Worm (Caenorhabditis elegans) whole organism, midembryonic: Measurements from ENCODE around the gene osm-9.
A peak's percentile ranks its signal among the peaks of the same experiment; 100 is the strongest.

Experiments
- T22C8.4 ChIP-seq: fragments of 200-800 bp; sonication (Bioruptor generic); IDR thresholded peaks from 2 replicates; pipeline ENCODE4 v1.3.6; 2022; ENCODE audit warnings: missing genetic modification characterization, missing compliant biosample characterization
- cog-1 ChIP-seq: sonication (generic microtip); optimal IDR thresholded peaks from 2 replicates; lab custom pipeline; 2016; ENCODE audit warnings: missing genetic modification characterization, missing compliant biosample characterization
- flt-1 ChIP-seq: fragments of 200-800 bp; sonication (Bioruptor generic); IDR thresholded peaks from 2 replicates; pipeline ENCODE4 v1.3.6; 2022; ENCODE audit warnings: missing genetic modification characterization, missing compliant biosample characterization
- klf-2 ChIP-seq: fragments of 200-800 bp; sonication (Bioruptor generic); conservative IDR thresholded peaks from 2 replicates; pipeline ENCODE4 v1.3.6; 2022; ENCODE audit warnings: missing genetic modification reagents, missing genetic modification characterization, missing compliant biosample characterization
- med-1 ChIP-seq: sonication (generic microtip); optimal IDR thresholded peaks from 2 replicates; lab custom pipeline; 2017; ENCODE audit warnings: missing genetic modification characterization, mild to moderate bottlenecking, missing compliant biosample characterization, antibody characterized with exemption, missing genetic modification reagents; ENCODE audit not compliant: insufficient read depth
- ref-1 ChIP-seq: fragments of 200-800 bp; sonication (Bioruptor generic); conservative IDR thresholded peaks from 2 replicates; pipeline ENCODE4 v1.3.6; 2022; ENCODE audit warnings: missing genetic modification reagents, missing genetic modification characterization, missing compliant biosample characterization
- ztf-29 ChIP-seq: fragments of 200-800 bp; sonication (Bioruptor generic); IDR thresholded peaks from 2 replicates; pipeline ENCODE4 v1.3.6; 2022; ENCODE audit warnings: missing genetic modification reagents, missing genetic modification characterization, missing compliant biosample characterization

DNA sequence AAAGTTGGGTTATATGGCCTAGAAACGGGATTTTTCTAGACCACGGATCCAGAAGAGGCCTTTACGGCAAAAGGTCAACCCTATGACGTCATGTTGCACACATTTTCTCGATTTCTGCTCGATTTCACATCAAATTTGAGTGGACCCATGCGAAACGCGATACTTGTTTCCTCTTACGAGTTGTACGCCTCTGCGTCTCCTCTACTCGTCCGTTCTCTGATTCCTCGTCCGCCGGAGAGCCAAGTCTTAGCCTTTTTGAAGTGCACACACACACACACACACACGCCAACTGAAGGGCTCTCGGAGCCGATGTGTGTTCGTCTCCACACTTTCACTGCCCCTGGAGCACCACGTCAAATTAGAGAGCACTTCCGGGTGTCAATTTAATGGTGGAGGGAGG lies 36.3 kb downstream of the osm-9 start:
- TF ChIP-seq cog-1, result peak; percentile 57
- no peak for TF ChIP-seq klf-2
- no peak for TF ChIP-seq T22C8.4
- TF ChIP-seq med-1 (GFP tag; lab: Kevin White, UChicago), result no peak
- TF ChIP-seq ref-1 (GFP tag; lab: Robert Waterston, UW), result no peak
- TF ChIP-seq flt-1 (GFP tag; lab: Robert Waterston, UW), result 0 out of 2 replicates have a peak, but pooled peaks have one; percentile 49
- TF ChIP-seq ztf-29, result no peak
